Fruit fly (Drosophila melanogaster) whole organism, embryonic: ENCODE data around the gene Cpr67Fa2.

Experiments used
- CG11696 ChIP-seq: fragments of 200-800 bp; sonication (Bioruptor generic); IDR thresholded peaks from 2 replicates; pipeline ENCODE4 v1.3.6; 2022; ENCODE audit warnings: missing biosample characterization, missing genetic modification characterization
- CG11723 ChIP-seq: fragments of 200-800 bp; sonication (Bioruptor generic); optimal IDR thresholded peaks from 2 replicates; lab custom pipeline; 2017; ENCODE audit warnings: missing biosample characterization, mild to moderate bottlenecking, missing genetic modification characterization
- CG12391 ChIP-seq: fragments of 200-800 bp; sonication (Bioruptor generic); optimal IDR thresholded peaks from 3 replicates; lab custom pipeline; 2018; ENCODE audit warnings: missing biosample characterization, mild to moderate bottlenecking, missing genetic modification characterization, moderate library complexity
- CG13624 ChIP-seq: fragments of 200-800 bp; sonication (Bioruptor generic); optimal IDR thresholded peaks from 2 replicates; lab custom pipeline; 2016; ENCODE audit warnings: missing biosample characterization, missing genetic modification characterization
- CG14710 ChIP-seq: fragments of 200-800 bp; sonication (Bioruptor generic); optimal IDR thresholded peaks from 3 replicates; lab custom pipeline; 2019; ENCODE audit warnings: missing biosample characterization, mild to moderate bottlenecking, missing genetic modification characterization, moderate library complexity
- CG14965 ChIP-seq: fragments of 200-800 bp; sonication (Bioruptor generic); optimal IDR thresholded peaks from 2 replicates; lab custom pipeline; 2016; ENCODE audit warnings: missing biosample characterization, missing genetic modification characterization, borderline replicate concordance
- CG1529 ChIP-seq: fragments of 200-800 bp; sonication (Bioruptor generic); optimal IDR thresholded peaks from 3 replicates; lab custom pipeline; 2018; ENCODE audit warnings: missing biosample characterization, missing genetic modification characterization
- CG17912 ChIP-seq: fragments of 200-800 bp; sonication (Bioruptor generic); optimal IDR thresholded peaks from 2 replicates; lab custom pipeline; 2018; ENCODE audit warnings: missing biosample characterization, mild to moderate bottlenecking, missing genetic modification characterization
- CG1832 ChIP-seq: fragments of 200-800 bp; sonication (Bioruptor generic); optimal IDR thresholded peaks from 2 replicates; lab custom pipeline; 2017; ENCODE audit warnings: missing biosample characterization, mild to moderate bottlenecking, missing genetic modification characterization, inconsistent platforms
- CG18599 ChIP-seq: fragments of 200-800 bp; sonication (Bioruptor generic); optimal IDR thresholded peaks from 3 replicates; lab custom pipeline; 2017; ENCODE audit warnings: missing biosample characterization, missing genetic modification characterization, mild to moderate bottlenecking, moderate library complexity, missing genetic modification reagents
- CG18764 ChIP-seq: fragments of 200-800 bp; sonication (Bioruptor generic); optimal IDR thresholded peaks from 3 replicates; lab custom pipeline; 2016; ENCODE audit warnings: missing biosample characterization, missing genetic modification characterization
- CG32767 ChIP-seq: fragments of 200-800 bp; sonication (Bioruptor generic); IDR thresholded peaks from 2 replicates; pipeline ENCODE4 v1.3.6; 2022; ENCODE audit warnings: missing biosample characterization, missing genetic modification characterization
- CG33557 ChIP-seq: fragments of 200-800 bp; sonication (Bioruptor generic); optimal IDR thresholded peaks from 2 replicates; lab custom pipeline; 2019; ENCODE audit warnings: missing biosample characterization, mild to moderate bottlenecking, missing genetic modification characterization, moderate library complexity
- CG3407 ChIP-seq: fragments of 200-800 bp; sonication (Bioruptor generic); optimal IDR thresholded peaks from 2 replicates; lab custom pipeline; 2018; ENCODE audit warnings: missing biosample characterization, mild to moderate bottlenecking, missing genetic modification characterization
- CG34376 ChIP-seq: fragments of 200-800 bp; sonication (Bioruptor generic); optimal IDR thresholded peaks from 2 replicates; lab custom pipeline; 2018; ENCODE audit warnings: missing biosample characterization, mild to moderate bottlenecking, missing genetic modification characterization
- CG6175 ChIP-seq: fragments of 200-800 bp; sonication (Bioruptor generic); IDR thresholded peaks from 3 replicates; pipeline ENCODE4 v1.3.6; 2022; ENCODE audit warnings: missing biosample characterization, missing genetic modification characterization
- CG7745 ChIP-seq: fragments of 200-800 bp; sonication (Bioruptor generic); optimal IDR thresholded peaks from 2 replicates; lab custom pipeline; 2018; ENCODE audit warnings: missing biosample characterization, mild to moderate bottlenecking, missing genetic modification characterization, moderate library complexity
- CG8924 ChIP-seq: fragments of 200-800 bp; optimal IDR thresholded peaks from 3 replicates; lab custom pipeline; 2019; ENCODE audit warnings: missing biosample characterization, mild to moderate bottlenecking, missing genetic modification characterization, moderate library complexity
- CG9215 ChIP-seq: fragments of 200-800 bp; sonication (Bioruptor generic); IDR thresholded peaks from 2 replicates; pipeline ENCODE4 v1.3.6; 2022; ENCODE audit warnings: missing biosample characterization, missing genetic modification characterization
- CG9437 ChIP-seq: fragments of 200-800 bp; sonication (Bioruptor generic); optimal IDR thresholded peaks from 2 replicates; lab custom pipeline; 2018; ENCODE audit warnings: missing biosample characterization, mild to moderate bottlenecking, missing genetic modification characterization
- CG9727 ChIP-seq: fragments of 200-800 bp; sonication (Bioruptor generic); optimal IDR thresholded peaks from 3 replicates; lab custom pipeline; 2017; ENCODE audit warnings: missing biosample characterization, mild to moderate bottlenecking, missing genetic modification characterization
- CG9876 ChIP-seq: fragments of 200-800 bp; sonication (Bioruptor generic); optimal IDR thresholded peaks from 2 replicates; lab custom pipeline; 2016; ENCODE audit warnings: missing biosample characterization, missing genetic modification characterization
- Dbx ChIP-seq: fragments of 200-800 bp; sonication (Bioruptor generic); IDR thresholded peaks from 3 replicates; pipeline ENCODE4 v1.3.6; 2022; ENCODE audit warnings: missing biosample characterization, missing genetic modification characterization
- Dip3 ChIP-seq: fragments of 200-800 bp; sonication (Bioruptor generic); optimal IDR thresholded peaks from 3 replicates; lab custom pipeline; 2016; ENCODE audit warnings: missing biosample characterization, missing genetic modification characterization
- Elba2 ChIP-seq: fragments of 200-800 bp; sonication (Bioruptor generic); optimal IDR thresholded peaks from 3 replicates; lab custom pipeline; 2016; ENCODE audit warnings: missing biosample characterization, missing genetic modification characterization
- Fer3 ChIP-seq: fragments of 200-800 bp; sonication (Bioruptor generic); optimal IDR thresholded peaks from 2 replicates; lab custom pipeline; 2018; ENCODE audit warnings: missing biosample characterization, mild to moderate bottlenecking, missing genetic modification characterization, moderate library complexity
- HLH3B ChIP-seq: fragments of 200-800 bp; sonication (Bioruptor generic); IDR thresholded peaks from 2 replicates; pipeline ENCODE4 v1.3.6; 2022; ENCODE audit warnings: missing biosample characterization, missing genetic modification characterization
- MESR4 ChIP-seq: fragments of 200-800 bp; sonication (Bioruptor generic); optimal IDR thresholded peaks from 2 replicates; lab custom pipeline; 2018; ENCODE audit warnings: missing biosample characterization, mild to moderate bottlenecking, missing genetic modification characterization, moderate library complexity
- NC2α ChIP-seq: fragments of 200-800 bp; sonication (Bioruptor generic); optimal IDR thresholded peaks from 2 replicates; lab custom pipeline; 2016; ENCODE audit warnings: missing biosample characterization, missing genetic modification characterization
- Xbp1 ChIP-seq: fragments of 200-800 bp; sonication (Bioruptor generic); optimal IDR thresholded peaks from 3 replicates; lab custom pipeline; 2016; ENCODE audit warnings: missing biosample characterization, mild to moderate bottlenecking, missing genetic modification characterization
- crol ChIP-seq: fragments of 200-800 bp; sonication (Bioruptor generic); IDR thresholded peaks from 2 replicates; pipeline ENCODE4 v1.3.6; 2022; ENCODE audit warnings: missing biosample characterization, missing genetic modification characterization
- dan ChIP-seq: fragments of 200-800 bp; sonication (Bioruptor generic); IDR thresholded peaks from 2 replicates; pipeline ENCODE4 v1.3.6; 2022; ENCODE audit warnings: missing biosample characterization, missing genetic modification characterization
- dysf ChIP-seq: fragments of 200-800 bp; sonication (Bioruptor generic); IDR thresholded peaks from 3 replicates; pipeline ENCODE4 v1.3.6; 2022; ENCODE audit warnings: missing biosample characterization, missing genetic modification characterization
- ems ChIP-seq: fragments of 200-800 bp; sonication (Bioruptor generic); optimal IDR thresholded peaks from 3 replicates; lab custom pipeline; 2016; ENCODE audit warnings: missing biosample characterization, missing genetic modification characterization
- gcm ChIP-seq: fragments of 200-800 bp; sonication (Bioruptor generic); optimal IDR thresholded peaks from 2 replicates; lab custom pipeline; 2019; ENCODE audit warnings: missing biosample characterization, mild to moderate bottlenecking, missing genetic modification characterization, moderate library complexity
- inv ChIP-seq: fragments of 200-800 bp; sonication (Bioruptor generic); IDR thresholded peaks from 2 replicates; pipeline ENCODE4 v1.3.6; 2022; ENCODE audit warnings: missing biosample characterization, missing genetic modification characterization; ENCODE audit not compliant: partially characterized antibody
- jing ChIP-seq: fragments of 200-800 bp; sonication (Bioruptor generic); optimal IDR thresholded peaks from 2 replicates; lab custom pipeline; 2018; ENCODE audit warnings: missing biosample characterization, mild to moderate bottlenecking, missing genetic modification characterization
- ken ChIP-seq: fragments of 200-800 bp; sonication (Bioruptor generic); IDR thresholded peaks from 3 replicates; pipeline ENCODE4 v1.3.6; 2022; ENCODE audit warnings: missing biosample characterization, missing genetic modification characterization
- nom ChIP-seq: fragments of 200-800 bp; sonication (Bioruptor generic); optimal IDR thresholded peaks from 2 replicates; lab custom pipeline; 2017; ENCODE audit warnings: missing biosample characterization, missing genetic modification characterization, mild to moderate bottlenecking, moderate library complexity, missing genetic modification reagents
- onecut ChIP-seq: fragments of 200-800 bp; sonication (Bioruptor generic); IDR thresholded peaks from 2 replicates; pipeline ENCODE4 v1.3.6; 2022; ENCODE audit warnings: missing biosample characterization, missing genetic modification characterization
- pb ChIP-seq: fragments of 200-800 bp; sonication (Bioruptor generic); optimal IDR thresholded peaks from 3 replicates; lab custom pipeline; 2016; ENCODE audit warnings: missing biosample characterization, missing genetic modification characterization
- pfk ChIP-seq: fragments of 200-800 bp; sonication (Bioruptor generic); optimal IDR thresholded peaks from 2 replicates; lab custom pipeline; 2018; ENCODE audit warnings: missing biosample characterization, mild to moderate bottlenecking, missing genetic modification characterization, moderate library complexity
- pnt ChIP-seq: fragments of 200-800 bp; sonication (Bioruptor generic); optimal IDR thresholded peaks from 3 replicates; lab custom pipeline; 2016; ENCODE audit warnings: missing biosample characterization, missing genetic modification characterization
- row ChIP-seq: fragments of 200-800 bp; sonication (Bioruptor generic); IDR thresholded peaks from 3 replicates; pipeline ENCODE4 v1.3.6; 2022; ENCODE audit warnings: missing biosample characterization, missing genetic modification characterization
- scrt ChIP-seq: fragments of 200-800 bp; sonication (Bioruptor generic); optimal IDR thresholded peaks from 2 replicates; lab custom pipeline; 2018; ENCODE audit warnings: missing biosample characterization, mild to moderate bottlenecking, missing genetic modification characterization, moderate library complexity
- sob ChIP-seq: fragments of 200-800 bp; sonication (Bioruptor generic); IDR thresholded peaks from 2 replicates; pipeline ENCODE4 v1.3.6; 2022; ENCODE audit warnings: missing biosample characterization, missing genetic modification characterization
- ssp ChIP-seq: fragments of 200-800 bp; sonication (Bioruptor generic); IDR thresholded peaks from 2 replicates; pipeline ENCODE4 v1.3.6; 2022; ENCODE audit warnings: missing biosample characterization, missing genetic modification characterization
- ttk ChIP-seq: fragments of 200-800 bp; sonication (Bioruptor generic); IDR thresholded peaks from 2 replicates; pipeline ENCODE4 v2.1.2; 2022; ENCODE audit warnings: missing biosample characterization, missing genetic modification characterization
- yki ChIP-seq: fragments of >200 bp; optimal IDR thresholded peaks from 3 replicates; lab custom pipeline; 2018
- zen2 ChIP-seq: fragments of 200-800 bp; sonication (Bioruptor generic); IDR thresholded peaks from 3 replicates; pipeline ENCODE4 v1.3.6; 2022; ENCODE audit warnings: missing biosample characterization, missing genetic modification characterization; ENCODE audit not compliant: partially characterized antibody

The Cpr67Fa2 gene

DNA sequence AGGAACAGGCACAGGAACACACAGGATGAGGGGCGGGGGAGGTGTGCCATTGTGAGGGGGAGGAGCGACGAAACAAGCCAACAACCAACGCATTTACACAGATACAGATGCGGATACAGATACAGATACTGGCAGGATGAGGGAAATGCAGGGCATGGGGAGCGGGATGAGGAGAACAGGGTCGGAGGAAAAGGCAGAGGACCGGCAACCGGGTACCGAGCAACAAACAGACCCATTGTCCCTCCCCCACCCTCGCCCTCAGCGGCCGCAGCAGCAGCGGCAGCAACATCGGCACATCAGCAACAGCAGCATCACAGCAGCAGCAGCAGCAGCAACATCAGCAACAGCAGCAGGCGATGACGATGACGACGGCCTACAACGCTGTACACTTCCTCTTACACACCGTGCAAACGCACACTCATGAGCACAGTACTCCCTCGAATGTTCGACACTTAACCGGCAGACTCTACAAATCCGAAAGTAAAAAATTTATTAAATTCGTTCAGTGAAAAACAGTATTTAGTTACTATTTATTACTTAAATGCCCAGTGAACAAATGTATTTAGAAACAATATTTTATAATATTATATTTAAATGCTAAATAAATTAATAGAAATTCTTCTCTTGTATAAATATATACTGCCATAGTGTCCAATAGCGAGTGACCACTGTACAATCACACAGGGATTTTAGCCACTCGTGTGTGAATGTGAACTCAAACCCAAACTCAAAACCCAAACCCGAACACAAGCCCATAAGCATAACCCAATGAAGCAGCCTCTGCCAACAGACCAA, 35.9 kb upstream of the Cpr67Fa2 start (continued):
- TF ChIP-seq nom (GFP tag; lab: Kevin White, UChicago) (peak; percentile 80), CG7745 (tag; lab: Kevin White, UChicago) (no peak), CG1832 (GFP tag; lab: Kevin White, UChicago) (no peak), CG14965 (GFP tag; lab: Kevin White, UChicago) (no peak), ttk (GFP tag; lab: Robert Waterston, UW) (peak; percentile 82), Elba2 (peak; percentile 61), zen2 (GFP tag; lab: Robert Waterston, UW) (no peak), ken (peak; percentile 86), NC2α (GFP tag; lab: Kevin White, UChicago) (no peak), CG8924 (tag; lab: Kevin White, UChicago) (peak; percentile 94), jing (GFP tag; lab: Kevin White, UChicago) (peak; percentile 64), sob (GFP tag; lab: Robert Waterston, UW) (peak; percentile 67), pb (GFP tag; lab: Kevin White, UChicago) (no peak), CG3407 (GFP tag; lab: Kevin White, UChicago) (peak; percentile 79), dan (GFP tag; lab: Robert Waterston, UW) (no peak), inv (no peak), CG17912 (GFP tag; lab: Kevin White, UChicago) (peak; percentile 0), gcm (GFP tag; lab: Kevin White, UChicago) (peak; percentile 84), CG9727 (GFP tag; lab: Kevin White, UChicago) (peak; percentile 94), CG6175 (GFP tag; lab: Robert Waterston, UW) (no peak), pnt (GFP tag; lab: Kevin White, UChicago) (no peak), CG18599 (peak; percentile 93), Fer3 (tag; lab: Kevin White, UChicago) (peak; percentile 78), CG12391 (tag; lab: Kevin White, UChicago) (peak; percentile 94), row (GFP tag; lab: Robert Waterston, UW) (peak; percentile 94), yki (lab: Kevin White, UChicago) (no peak), CG32767 (GFP tag; lab: Robert Waterston, UW) (peak; percentile 81), CG14710 (tag; lab: Kevin White, UChicago) (peak; percentile 96), MESR4 (GFP tag; lab: Kevin White, UChicago) (no peak), ssp (peak; percentile 85), ems (peak; percentile 27), CG9876 (no peak), Xbp1 (peak; percentile 81), CG9215 (peak; percentile 87), CG11696 (GFP tag; lab: Robert Waterston, UW) (0 out of 2 replicates have a peak, but pooled peaks have one; percentile 39), CG9437 (GFP tag; lab: Kevin White, UChicago) (peak; percentile 79), CG33557 (GFP tag; lab: Kevin White, UChicago) (peak; percentile 90), scrt (GFP tag; lab: Kevin White, UChicago) (peak; percentile 79), CG13624 (GFP tag; lab: Kevin White, UChicago) (no peak), Dbx (GFP tag; lab: Robert Waterston, UW) (peak; percentile 81), pfk (GFP tag; lab: Kevin White, UChicago) (no peak), CG1529 (GFP tag; lab: Kevin White, UChicago) (peak; percentile 76), crol (GFP tag; lab: Robert Waterston, UW) (peak; percentile 98), HLH3B (GFP tag; lab: Robert Waterston, UW) (peak; percentile 88), Dip3 (GFP tag; lab: Kevin White, UChicago) (peak; percentile 12), dysf (GFP tag; lab: Robert Waterston, UW) (peak; percentile 89), CG18764 (peak; percentile 73), onecut (GFP tag; lab: Robert Waterston, UW) (peak; percentile 76), CG34376 (no peak), CG11723 (GFP tag; lab: Kevin White, UChicago) (peak; percentile 73)
